Worm (Caenorhabditis elegans): ENCODE measurements around the gene T25B9.8.
"Not testable (repeated sequence)": the region's sequence is repeated elsewhere in the genome, so short reads cannot be mapped to it uniquely, and the experiment has no call there.

The T25B9.8 gene

ce11 chrIV:10754685-10755084 lies 13.3 kb downstream of the T25B9.8 start, which contains the start of gene T25B9.5:
Gene T25B9.5 (minus strand): TSS chrIV:10754785.
- TF ChIP-seq pha-4 (GFP tag; IDR thresholded peaks at IDR 0.05) (no peak), pha-4 (tag; optimal IDR thresholded peaks at IDR 0.05) (no peak), F10B5.3 (tag; optimal IDR thresholded peaks at IDR 0.05) (no peak), T26A8.4 (GFP tag; IDR thresholded peaks at IDR 0.05) (no peak), php-3 (GFP tag; IDR thresholded peaks at IDR 0.05) (no peak), F26F4.8 (GFP tag; conservative IDR thresholded peaks at IDR 0.05) (no peak), ceh-28 (tag; optimal IDR thresholded peaks at IDR 0.05) (no peak), gei-8 (GFP tag; optimal IDR thresholded peaks at IDR 0.05) (no peak), nhr-48 (tag; optimal IDR thresholded peaks at IDR 0.05) (no peak), arid-1 (GFP tag; conservative IDR thresholded peaks at IDR 0.05) (no peak), nhr-10 (tag; optimal IDR thresholded peaks at IDR 0.05) (no peak), D1046.2 (GFP tag; IDR thresholded peaks at IDR 0.05) (no peak), ceh-82 (tag; optimal IDR thresholded peaks at IDR 0.05) (no peak), hmg-1.1 (GFP tag; IDR thresholded peaks at IDR 0.05) (no peak)

- TF ChIP-seq D1046.2 (GFP tag; IDR thresholded peaks at IDR 0.05); nhr-237 (tag; optimal IDR thresholded peaks at IDR 0.05); dpl-1 (GFP tag; optimal IDR thresholded peaks at IDR 0.05): not testable (repeated sequence)
These were observed 16.3 kb downstream of the T25B9.8 start, which contains the start of gene T25B9.2 for ce11 chrIV:10751740-10752139. Gene T25B9.2 (minus strand): TSS chrIV:10751840.

ce11 chrIV:10750041-10750440 lies 18.0 kb downstream of the T25B9.8 start, which contains the start of gene T25B9.1:
Gene T25B9.1 (minus strand): TSS chrIV:10750141.
- TF ChIP-seq aha-1 (tag) (no peak), hmg-1.1 (GFP tag; IDR thresholded peaks at IDR 0.05) (no peak), set-16 (GFP tag; IDR thresholded peaks at IDR 0.05) (no peak), attf-4 (tag; optimal IDR thresholded peaks at IDR 0.05) (no peak), ZK337.2 (GFP tag; IDR thresholded peaks at IDR 0.05) (no peak), lsy-2 (tag; optimal IDR thresholded peaks at IDR 0.05) (no peak), dve-1 (tag; optimal IDR thresholded peaks at IDR 0.05; ENCODE audit: insufficient read depth) (no peak), unc-62 (GFP tag; optimal IDR thresholded peaks at IDR 0.05 in 1 of 2) (no peak), unc-62 (tag; optimal IDR thresholded peaks at IDR 0.05) (no peak), dmd-6 (GFP tag; IDR thresholded peaks at IDR 0.05) (no peak), lim-7 (GFP tag; IDR thresholded peaks at IDR 0.05) (no peak), ceh-44 (GFP tag; IDR thresholded peaks at IDR 0.05) (no peak), duxl-1 (tag; optimal IDR thresholded peaks at IDR 0.05; ENCODE audit: poor library complexity) (no peak), fkh-10 (GFP tag; optimal IDR thresholded peaks at IDR 0.05) (no peak)

- TF ChIP-seq madf-5 (GFP tag; IDR thresholded peaks at IDR 0.05) = no peak
- no peak for TF ChIP-seq fos-1 (tag; optimal IDR thresholded peaks at IDR 0.05)
- no peak for TF ChIP-seq ces-1 (GFP tag; optimal IDR thresholded peaks at IDR 0.05)
- TF ChIP-seq nhr-48 (tag; optimal IDR thresholded peaks at IDR 0.05) = no peak
- no peak for TF ChIP-seq T26A8.4 (GFP tag; IDR thresholded peaks at IDR 0.05)
- no peak for TF ChIP-seq ztf-11 (tag; optimal IDR thresholded peaks at IDR 0.05)
- no peak for TF ChIP-seq nhr-111 (GFP tag; optimal IDR thresholded peaks at IDR 0.05)
- TF ChIP-seq ZK546.5 (tag; optimal IDR thresholded peaks at IDR 0.05) = no peak
These were observed 22.7 kb downstream of the T25B9.8 start for ce11 chrIV:10745332-10745731.

- TF ChIP-seq spr-3 (GFP tag; optimal IDR thresholded peaks at IDR 0.05) (no peak), daf-8 (GFP tag; IDR thresholded peaks at IDR 0.05) (no peak), mdl-1 (tag; optimal IDR thresholded peaks at IDR 0.05) (no peak), Y105C5A.15 (GFP tag; IDR thresholded peaks at IDR 0.05) (no peak), lin-1 (GFP tag; IDR thresholded peaks at IDR 0.05) (no peak), ceh-82 (tag; optimal IDR thresholded peaks at IDR 0.05) (no peak), aha-1 (tag) (no peak), lin-38 (GFP tag; IDR thresholded peaks at IDR 0.05) (no peak), dmd-8 (GFP tag; IDR thresholded peaks at IDR 0.05) (no peak)
These were observed 23.5 kb downstream of the T25B9.8 start, which contains the start of gene T25B9.3 for ce11 chrIV:10744475-10744874. Gene T25B9.3 (plus strand): TSS chrIV:10744775.

Measured in whole organism, L4 larva.